Fruit fly (Drosophila melanogaster) whole organism, pupa: Measurements from ENCODE around the gene CG42374.

Experiments
- CG12605 ChIP-seq: fragments of 200-800 bp; sonication (Bioruptor generic); IDR thresholded peaks from 2 replicates; pipeline ENCODE4 v1.3.6; 2022; ENCODE audit warnings: missing biosample characterization, missing genetic modification characterization
- CG15710 ChIP-seq: fragments of 200-800 bp; sonication (Bioruptor generic); optimal IDR thresholded peaks from 2 replicates; lab custom pipeline; 2018; ENCODE audit warnings: missing biosample characterization, mild to moderate bottlenecking, missing genetic modification characterization, moderate library complexity
- CG32121 ChIP-seq: fragments of 200-800 bp; sonication (Bioruptor generic); IDR thresholded peaks from 2 replicates; pipeline ENCODE4 v1.3.6; 2022; ENCODE audit warnings: missing biosample characterization, missing genetic modification characterization
- CG9948 ChIP-seq: fragments of 200-800 bp; sonication (Bioruptor generic); optimal IDR thresholded peaks from 2 replicates; lab custom pipeline; 2018; ENCODE audit warnings: missing biosample characterization, mild to moderate bottlenecking, missing genetic modification characterization, moderate library complexity
- EcR ChIP-seq: fragments of 200-800 bp; sonication (Bioruptor generic); optimal IDR thresholded peaks from 3 replicates; lab custom pipeline; 2019; ENCODE audit warnings: missing biosample characterization, missing genetic modification characterization, mild to moderate bottlenecking, moderate library complexity, missing genetic modification reagents
- Ets98B ChIP-seq: fragments of 200-800 bp; sonication (Bioruptor generic); IDR thresholded peaks from 2 replicates; pipeline ENCODE4 v1.3.6; 2022; ENCODE audit warnings: missing biosample characterization, missing genetic modification characterization
- Pif1A ChIP-seq: fragments of 200-800 bp; sonication (Bioruptor generic); optimal IDR thresholded peaks from 3 replicates; lab custom pipeline; 2016; ENCODE audit warnings: missing biosample characterization, missing genetic modification characterization
- Pif1B ChIP-seq: fragments of 200-800 bp; sonication (Bioruptor generic); optimal IDR thresholded peaks from 3 replicates; lab custom pipeline; 2016; ENCODE audit warnings: missing biosample characterization, missing genetic modification characterization
- Snoo ChIP-seq: fragments of 200-800 bp; sonication (Bioruptor generic); optimal IDR thresholded peaks from 3 replicates; lab custom pipeline; 2017; ENCODE audit warnings: missing biosample characterization, mild to moderate bottlenecking, missing genetic modification characterization, inconsistent platforms
- gl ChIP-seq: fragments of 200-800 bp; sonication (Bioruptor generic); optimal IDR thresholded peaks from 2 replicates; lab custom pipeline; 2018; ENCODE audit warnings: missing biosample characterization, mild to moderate bottlenecking, missing genetic modification characterization
- rn ChIP-seq: fragments of 200-800 bp; sonication (Bioruptor generic); IDR thresholded peaks from 2 replicates; pipeline ENCODE4 v1.3.6; 2022; ENCODE audit warnings: missing biosample characterization, missing genetic modification characterization

- no peak for TF ChIP-seq CG32121 (GFP tag; lab: Robert Waterston, UW)
- no peak for TF ChIP-seq EcR
- no peak for TF ChIP-seq rn (GFP tag; lab: Robert Waterston, UW)
- TF ChIP-seq Ets98B (GFP tag; lab: Robert Waterston, UW) = no peak
- TF ChIP-seq CG9948 (tag; lab: Kevin White, UChicago) = no peak
- TF ChIP-seq Snoo (tag; lab: Kevin White, UChicago) = no peak
- TF ChIP-seq CG15710 (tag; lab: Kevin White, UChicago) = no peak
- TF ChIP-seq gl (tag; lab: Kevin White, UChicago) = no peak
- TF ChIP-seq CG12605 (GFP tag; lab: Robert Waterston, UW) = no peak
- no peak for TF ChIP-seq Pif1A (GFP tag; lab: Kevin White, UChicago)
- no peak for TF ChIP-seq Pif1B (GFP tag; lab: Kevin White, UChicago)
These were observed 2.4 kb upstream of the CG42374 start, which contains the start of gene Bet1 for dm6 chr3L:19261213-19261612.
